Worm (Caenorhabditis elegans) whole organism, late embryonic: Measurements from ENCODE around the gene mccc-2.

Experiments used
- C38D4.7 ChIP-seq: fragments of 200-800 bp; sonication (Bioruptor generic); optimal IDR thresholded peaks from 2 replicates; lab custom pipeline; 2018; ENCODE audit warnings: mild to moderate bottlenecking, missing genetic modification characterization, moderate library complexity, missing compliant biosample characterization
- K02D7.2 ChIP-seq: sonication (generic microtip); optimal IDR thresholded peaks from 2 replicates; lab custom pipeline; 2017; ENCODE audit warnings: mild to moderate bottlenecking, missing genetic modification characterization, missing compliant biosample characterization
- ahr-1 ChIP-seq: sonication (generic microtip); optimal IDR thresholded peaks from 2 replicates; lab custom pipeline; 2016; ENCODE audit warnings: missing genetic modification characterization, missing compliant biosample characterization
- ceh-14 ChIP-seq: sonication (generic microtip); optimal IDR thresholded peaks from 2 replicates; lab custom pipeline; 2016; ENCODE audit warnings: missing genotype, missing genetic modification characterization, missing compliant biosample characterization
- ceh-18 ChIP-seq: sonication (generic microtip); optimal IDR thresholded peaks from 2 replicates; lab custom pipeline; 2016; ENCODE audit warnings: missing genetic modification characterization, missing compliant biosample characterization
- ceh-19 ChIP-seq: fragments of 200-800 bp; sonication (Bioruptor generic); optimal IDR thresholded peaks from 2 replicates; lab custom pipeline; 2018; ENCODE audit warnings: mild to moderate bottlenecking, missing genetic modification characterization, missing compliant biosample characterization
- ceh-24 ChIP-seq: sonication (generic microtip); optimal IDR thresholded peaks from 2 replicates; lab custom pipeline; 2016; ENCODE audit warnings: mild to moderate bottlenecking, missing genetic modification characterization, missing compliant biosample characterization
- ceh-34 ChIP-seq: sonication (generic microtip); optimal IDR thresholded peaks from 2 replicates; lab custom pipeline; 2016; ENCODE audit warnings: mild to moderate bottlenecking, missing genetic modification characterization, missing compliant biosample characterization
- ceh-6 ChIP-seq: fragments of 200-800 bp; sonication (Bioruptor generic); optimal IDR thresholded peaks from 2 replicates; lab custom pipeline; 2018; ENCODE audit warnings: mild to moderate bottlenecking, missing genetic modification characterization, missing compliant biosample characterization
- ceh-9 ChIP-seq: sonication (generic microtip); optimal IDR thresholded peaks from 2 replicates; lab custom pipeline; 2016; ENCODE audit warnings: mild to moderate bottlenecking, missing genetic modification characterization, inconsistent platforms, missing compliant biosample characterization
- che-1 ChIP-seq: sonication (generic microtip); optimal IDR thresholded peaks from 2 replicates; lab custom pipeline; 2016; ENCODE audit warnings: mild to moderate bottlenecking, missing genetic modification characterization, missing compliant biosample characterization
- dmd-4 ChIP-seq: sonication (generic microtip); optimal IDR thresholded peaks from 2 replicates; lab custom pipeline; 2016; ENCODE audit warnings: borderline replicate concordance, missing genetic modification characterization, missing compliant biosample characterization
- dve-1 ChIP-seq: sonication (generic microtip); optimal IDR thresholded peaks from 2 replicates; lab custom pipeline; 2017; ENCODE audit warnings: antibody characterized with exemption, mild to moderate bottlenecking, missing genetic modification characterization, missing compliant biosample characterization
- elt-2 ChIP-seq: sonication (generic microtip); optimal IDR thresholded peaks from 2 replicates; lab custom pipeline; 2016; ENCODE audit warnings: missing genetic modification reagents, missing genetic modification characterization, missing compliant biosample characterization
- elt-4 ChIP-seq: sonication (generic microtip); optimal IDR thresholded peaks from 2 replicates; lab custom pipeline; 2016; ENCODE audit warnings: missing genetic modification characterization, missing compliant biosample characterization
- ets-4 ChIP-seq: sonication (generic microtip); optimal IDR thresholded peaks from 2 replicates; lab custom pipeline; 2016; ENCODE audit warnings: missing genetic modification characterization, missing compliant biosample characterization
- eyg-1 ChIP-seq: sonication (generic microtip); optimal IDR thresholded peaks from 2 replicates; lab custom pipeline; 2016; ENCODE audit warnings: missing genotype, missing genetic modification characterization, missing compliant biosample characterization
- fax-1 ChIP-seq: sonication (generic microtip); optimal IDR thresholded peaks from 2 replicates; lab custom pipeline; 2016; ENCODE audit warnings: missing genotype, missing genetic modification characterization, missing compliant biosample characterization
- gmeb-2 ChIP-seq: sonication (generic microtip); optimal IDR thresholded peaks from 2 replicates; lab custom pipeline; 2016; ENCODE audit warnings: missing genetic modification characterization, inconsistent platforms, missing compliant biosample characterization
- hlh-15 ChIP-seq: sonication (generic microtip); optimal IDR thresholded peaks from 2 replicates; lab custom pipeline; 2016; ENCODE audit warnings: missing genetic modification characterization, missing compliant biosample characterization
- hlh-30 ChIP-seq: sonication (generic microtip); optimal IDR thresholded peaks from 2 replicates; lab custom pipeline; 2017; ENCODE audit warnings: antibody characterized with exemption, missing genetic modification characterization, missing compliant biosample characterization; ENCODE audit not compliant: insufficient read depth
- hlh-6 ChIP-seq: sonication (generic microtip); optimal IDR thresholded peaks from 2 replicates; lab custom pipeline; 2016; ENCODE audit warnings: missing genotype, missing genetic modification characterization, missing compliant biosample characterization
- lim-6 ChIP-seq: sonication (generic microtip); optimal IDR thresholded peaks from 2 replicates; lab custom pipeline; 2016; ENCODE audit warnings: missing genetic modification characterization, missing compliant biosample characterization
- mec-3 ChIP-seq: sonication (generic microtip); optimal IDR thresholded peaks from 2 replicates; lab custom pipeline; 2016; ENCODE audit warnings: borderline replicate concordance, missing genetic modification characterization, missing compliant biosample characterization
- nfya-1 ChIP-seq: sonication (generic microtip); optimal IDR thresholded peaks from 2 replicates; lab custom pipeline; 2017; ENCODE audit warnings: missing genetic modification characterization, mild to moderate bottlenecking, missing compliant biosample characterization, antibody characterized with exemption, moderate library complexity
- npax-4 ChIP-seq: sonication (generic microtip); optimal IDR thresholded peaks from 2 replicates; lab custom pipeline; 2016; ENCODE audit warnings: missing genetic modification characterization, missing compliant biosample characterization
- odd-2 ChIP-seq: sonication (generic microtip); optimal IDR thresholded peaks from 2 replicates; lab custom pipeline; 2017; ENCODE audit warnings: antibody characterized with exemption, mild to moderate bottlenecking, missing genetic modification characterization, missing compliant biosample characterization
- pag-3 ChIP-seq: sonication (generic microtip); optimal IDR thresholded peaks from 2 replicates; lab custom pipeline; 2016; ENCODE audit warnings: missing compliant biosample characterization, missing genetic modification characterization, borderline replicate concordance
- pax-1 ChIP-seq: fragments of 150-350 bp; optimal IDR thresholded peaks from 2 replicates; lab custom pipeline; 2014; ENCODE audit warnings: missing biosample characterization, missing genetic modification characterization
- ref-2 ChIP-seq: sonication (generic microtip); optimal IDR thresholded peaks from 2 replicates; lab custom pipeline; 2016; ENCODE audit warnings: missing genetic modification characterization, missing compliant biosample characterization
- rnt-1 ChIP-seq: sonication (generic microtip); optimal IDR thresholded peaks from 2 replicates; lab custom pipeline; 2016; ENCODE audit warnings: missing genetic modification characterization, missing compliant biosample characterization
- sdc-2 ChIP-seq: sonication (generic microtip); optimal IDR thresholded peaks from 2 replicates; lab custom pipeline; 2016; ENCODE audit warnings: missing genotype, missing genetic modification characterization, missing compliant biosample characterization
- sox-2 ChIP-seq: fragments of 200-800 bp; sonication (Bioruptor generic); IDR thresholded peaks from 2 replicates; pipeline ENCODE4 v1.3.6; 2022; ENCODE audit warnings: missing genetic modification reagents, missing genetic modification characterization, missing compliant biosample characterization
- syd-9 ChIP-seq: sonication (generic microtip); optimal IDR thresholded peaks from 2 replicates; lab custom pipeline; 2016; ENCODE audit warnings: mild to moderate bottlenecking, missing genetic modification characterization, moderate library complexity, missing compliant biosample characterization
- tbx-7 ChIP-seq: sonication (generic microtip); optimal IDR thresholded peaks from 2 replicates; lab custom pipeline; 2016; ENCODE audit warnings: missing genotype, missing genetic modification characterization, missing compliant biosample characterization
- unc-3 ChIP-seq, 2 experiments: fragments of 200-800 bp in 1 of 2; sonication (Bioruptor generic) in 1 of 2; sonication (generic microtip) in 1 of 2; conservative IDR thresholded peaks in 1 of 2; optimal IDR thresholded peaks in 1 of 2; 2 replicates each; pipeline versions ENCODE4 v1.3.6 to Lab custom; 2016 to 2022; ENCODE audit warnings: missing compliant biosample characterization in 2 of 2, missing genetic modification characterization in 2 of 2, missing genetic modification reagents in 1 of 2
- unc-42 ChIP-seq: sonication (generic microtip); optimal IDR thresholded peaks from 2 replicates; lab custom pipeline; 2016; ENCODE audit warnings: missing genotype, missing genetic modification characterization, missing compliant biosample characterization
- unc-55 ChIP-seq: sonication (generic microtip); optimal IDR thresholded peaks from 2 replicates; lab custom pipeline; 2017; ENCODE audit warnings: missing biosample characterization, missing genetic modification reagents, missing genetic modification characterization
- ztf-16 ChIP-seq: sonication (generic microtip); optimal IDR thresholded peaks from 2 replicates; lab custom pipeline; 2017; ENCODE audit warnings: missing genetic modification characterization, missing compliant biosample characterization

The mccc-2 gene

DNA sequence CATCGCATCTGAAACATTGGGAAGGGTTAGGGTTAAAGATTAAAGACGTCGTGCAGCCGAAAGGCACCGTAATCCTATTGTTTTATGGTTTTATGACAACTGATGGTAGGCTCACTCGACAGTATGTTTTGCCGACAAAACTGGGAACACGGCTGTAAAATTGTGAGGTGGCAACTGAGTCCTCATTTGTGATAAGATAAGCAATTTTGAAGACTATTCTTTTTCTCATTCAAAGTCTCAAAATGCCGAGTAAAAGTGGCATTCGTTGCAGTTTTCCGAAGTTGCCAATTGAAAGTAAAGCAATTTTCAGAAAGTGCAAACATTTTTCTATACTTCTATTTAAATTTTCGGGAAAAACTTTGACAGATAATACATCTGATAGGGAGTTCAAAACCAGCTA is 19.5 kb downstream of the mccc-2 start:
- no peak for TF ChIP-seq gmeb-2
- TF ChIP-seq syd-9 (tag; lab: Kevin White, UChicago) = no peak
- TF ChIP-seq ets-4 (tag; lab: Kevin White, UChicago) = no peak
- no peak for TF ChIP-seq sox-2
- no peak for TF ChIP-seq ceh-34 (tag; lab: Kevin White, UChicago)
- no peak for TF ChIP-seq dve-1 (tag; lab: Kevin White, UChicago)
- no peak for TF ChIP-seq elt-2 (tag; lab: Kevin White, UChicago)
- TF ChIP-seq K02D7.2 (tag; lab: Kevin White, UChicago) = no peak
- no peak for TF ChIP-seq ceh-6 (GFP tag; lab: Kevin White, UChicago)
- no peak for TF ChIP-seq C38D4.7 (GFP tag; lab: Kevin White, UChicago)
- no peak for TF ChIP-seq rnt-1 (tag; lab: Kevin White, UChicago)
- TF ChIP-seq, all 69 proteins: peak for 0

ce11 chrIII:9060267-9060666 is 28.9 kb downstream of the mccc-2 start:
- TF ChIP-seq ceh-19 (GFP tag; lab: Kevin White, UChicago) (no peak), elt-4 (no peak), ahr-1 (tag; lab: Kevin White, UChicago) (no peak), pag-3 (tag; lab: Kevin White, UChicago) (no peak), unc-3 (GFP tag; conservative IDR thresholded peaks at IDR 0.05; lab: Robert Waterston, UW) (no peak), unc-3 (tag; optimal IDR thresholded peaks at IDR 0.05; lab: Kevin White, UChicago) (no peak), ceh-24 (tag; lab: Kevin White, UChicago) (no peak), fax-1 (tag; lab: Kevin White, UChicago) (no peak), hlh-30 (tag; lab: Kevin White, UChicago) (no peak), odd-2 (tag; lab: Kevin White, UChicago) (no peak), ztf-16 (tag; lab: Kevin White, UChicago) (no peak), gmeb-2 (no peak), syd-9 (tag; lab: Kevin White, UChicago) (no peak)

DNA sequence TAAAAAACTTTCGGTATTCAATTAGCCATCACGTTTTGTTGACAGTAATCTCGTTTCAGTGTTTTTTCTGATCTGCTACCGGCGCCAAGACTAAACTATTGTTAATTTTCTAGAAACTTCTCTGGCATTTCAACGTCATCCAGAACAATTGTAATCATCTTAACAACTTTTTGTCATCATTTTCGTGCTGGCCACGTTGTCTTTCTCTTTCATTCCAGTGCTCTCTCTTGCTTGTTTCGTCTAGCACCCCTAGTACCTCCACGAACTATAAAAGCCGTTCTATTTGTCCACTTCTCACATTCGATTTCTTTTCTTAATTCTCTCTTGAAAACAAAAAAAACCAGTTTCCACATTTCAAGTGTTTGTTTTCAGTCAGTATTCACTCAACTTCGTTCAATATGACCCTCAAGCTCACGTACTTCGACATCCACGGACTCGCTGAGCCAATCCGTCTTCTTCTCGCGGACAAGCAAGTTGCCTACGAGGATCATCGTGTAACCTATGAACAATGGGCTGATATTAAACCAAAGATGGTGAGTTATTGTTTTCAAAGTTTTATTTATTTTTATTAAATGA is 30.1 kb downstream of the mccc-2 start, which contains the start of gene gst-1:
Gene gst-1, plus strand, starts transcription at position 373 of the 576 bp plus-strand sequence.
- TF ChIP-seq unc-3 (GFP tag; conservative IDR thresholded peaks at IDR 0.05; lab: Robert Waterston, UW) = no peak
- TF ChIP-seq unc-3 (tag; optimal IDR thresholded peaks at IDR 0.05; lab: Kevin White, UChicago) = no peak
- TF ChIP-seq nfya-1 (tag; lab: Kevin White, UChicago) = no peak
- TF ChIP-seq odd-2 (tag; lab: Kevin White, UChicago) = no peak
- TF ChIP-seq hlh-15 (tag; lab: Kevin White, UChicago) = no peak
- no peak for TF ChIP-seq ceh-18 (tag; lab: Kevin White, UChicago)
- no peak for TF ChIP-seq K02D7.2 (tag; lab: Kevin White, UChicago)
- no peak for TF ChIP-seq ets-4 (tag; lab: Kevin White, UChicago)
- TF ChIP-seq lim-6 = no peak

DNA sequence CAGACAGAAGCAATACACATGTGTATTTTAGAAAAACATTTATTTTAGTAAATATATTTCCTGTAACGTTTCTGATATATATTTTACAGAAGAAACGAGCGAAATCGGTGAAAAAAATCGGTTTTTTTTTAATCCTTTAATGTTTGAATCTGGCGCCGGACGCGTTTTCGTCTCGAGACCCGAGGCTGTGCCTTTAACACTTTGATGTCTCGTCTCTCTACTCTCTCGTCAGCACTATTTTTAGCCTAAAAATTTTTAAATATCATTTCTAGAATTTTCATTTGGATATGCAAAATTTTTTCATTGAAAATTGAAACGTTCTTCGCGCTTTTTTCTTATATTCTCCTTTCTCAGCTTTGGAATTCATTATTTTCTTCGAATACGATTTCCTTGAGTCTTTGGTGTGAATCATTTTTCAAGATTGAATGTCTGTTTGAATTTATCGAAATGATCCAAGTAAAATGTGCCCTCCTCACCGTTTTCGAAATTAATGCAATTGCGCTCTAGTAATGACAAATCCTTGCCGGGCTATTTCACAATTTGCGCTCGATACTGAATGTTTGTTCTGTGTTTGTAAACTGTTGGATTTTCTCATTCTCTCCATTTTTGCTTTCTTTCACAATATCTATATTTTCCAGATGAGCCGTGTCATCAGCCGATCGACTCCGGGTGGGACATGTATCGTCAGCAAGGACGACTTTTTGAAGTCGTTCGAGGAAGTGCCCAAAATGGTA is 34.6 kb downstream of the mccc-2 start, which contains the start of gene cls-2:
Gene cls-2, plus strand, starts transcription at position 635 of the 734 bp plus-strand sequence.
- peak; percentile 8 for TF ChIP-seq unc-42 (tag; lab: Kevin White, UChicago)
- no peak for TF ChIP-seq elt-2 (tag; lab: Kevin White, UChicago)
- TF ChIP-seq, all 69 proteins: peak for 1

ce11 chrIII:9053740-9054252 is 35.4 kb downstream of the mccc-2 start, which contains the start of gene R107.5:
Gene R107.5 (minus strand): TSS chrIII:9053790.
- TF ChIP-seq eyg-1 (tag; lab: Kevin White, UChicago) (no peak), tbx-7 (tag; lab: Kevin White, UChicago) (no peak), ceh-6 (GFP tag; lab: Kevin White, UChicago) (no peak), ceh-9 (tag; lab: Kevin White, UChicago) (no peak), unc-55 (peak; percentile 97), rnt-1 (tag; lab: Kevin White, UChicago) (peak; percentile 93), npax-4 (tag; lab: Kevin White, UChicago) (no peak), dve-1 (tag; lab: Kevin White, UChicago) (peak; percentile 31), pax-1 (tag; lab: Kevin White, UChicago) (peak; percentile 97), mec-3 (tag; lab: Kevin White, UChicago) (no peak), lim-6 (peak; percentile 44), K02D7.2 (tag; lab: Kevin White, UChicago) (peak; percentile 15), elt-4 (no peak), sdc-2 (peak; percentile 8), che-1 (tag; lab: Kevin White, UChicago) (no peak), hlh-6 (no peak), ceh-14 (peak; percentile 56), dmd-4 (tag; lab: Kevin White, UChicago) (no peak), ref-2 (tag; lab: Kevin White, UChicago) (peak; percentile 95), ceh-19 (GFP tag; lab: Kevin White, UChicago) (peak; percentile 65)
